Worm (Caenorhabditis elegans): ENCODE data around the gene clec-223.

DNA sequence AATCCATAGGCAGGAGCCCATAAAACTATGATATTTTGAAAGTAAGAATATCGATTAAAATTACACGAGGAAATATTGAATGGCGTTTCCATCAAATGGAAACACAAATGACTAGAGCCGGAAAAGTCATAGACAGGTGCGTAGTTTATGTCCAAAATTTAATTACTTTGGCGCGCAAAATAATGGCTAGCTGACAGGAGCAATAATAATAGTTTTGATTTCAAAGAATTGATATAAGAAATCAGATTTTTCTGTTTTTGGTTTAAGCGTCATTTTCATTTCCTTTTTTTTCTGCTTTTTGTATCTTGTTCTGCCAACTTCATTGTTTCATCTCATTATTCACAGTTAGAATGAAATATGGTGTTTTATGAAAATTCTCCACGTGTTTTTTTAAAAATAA lies 9.9 kb upstream of the clec-223 start, which contains the start of gene F07B10.4:
- TF ChIP-seq elt-2 (tag; optimal IDR thresholded peaks at IDR 0.05) (no peak), alr-1 (tag; optimal IDR thresholded peaks at IDR 0.05; ENCODE audit: borderline replicate concordance) (no peak), nhr-77 (tag; optimal IDR thresholded peaks at IDR 0.05) (no peak), nhr-47 (tag; optimal IDR thresholded peaks at IDR 0.05) (no peak), unc-62 (GFP tag; optimal IDR thresholded peaks at IDR 0.05) (no peak), nhr-90 (tag; optimal IDR thresholded peaks at IDR 0.05; ENCODE audit: poor library complexity) (no peak), nhr-76 (tag; optimal IDR thresholded peaks at IDR 0.05) (no peak), ama-1 (optimal IDR thresholded peaks at IDR 0.05) (no peak), nhr-237 (tag; optimal IDR thresholded peaks at IDR 0.05) (no peak)
